Worm (Caenorhabditis elegans) whole organism, midembryonic: ENCODE data around the gene M01H9.2.

Experiments
- T22C8.4 ChIP-seq: fragments of 200-800 bp; sonication (Bioruptor generic); IDR thresholded peaks from 2 replicates; pipeline ENCODE4 v1.3.6; 2022; ENCODE audit warnings: missing genetic modification characterization, missing compliant biosample characterization
- cog-1 ChIP-seq: sonication (generic microtip); optimal IDR thresholded peaks from 2 replicates; lab custom pipeline; 2016; ENCODE audit warnings: missing genetic modification characterization, missing compliant biosample characterization
- flt-1 ChIP-seq: fragments of 200-800 bp; sonication (Bioruptor generic); IDR thresholded peaks from 2 replicates; pipeline ENCODE4 v1.3.6; 2022; ENCODE audit warnings: missing genetic modification characterization, missing compliant biosample characterization
- klf-2 ChIP-seq: fragments of 200-800 bp; sonication (Bioruptor generic); conservative IDR thresholded peaks from 2 replicates; pipeline ENCODE4 v1.3.6; 2022; ENCODE audit warnings: missing genetic modification reagents, missing genetic modification characterization, missing compliant biosample characterization
- med-1 ChIP-seq: sonication (generic microtip); optimal IDR thresholded peaks from 2 replicates; lab custom pipeline; 2017; ENCODE audit warnings: missing genetic modification characterization, mild to moderate bottlenecking, missing compliant biosample characterization, antibody characterized with exemption, missing genetic modification reagents; ENCODE audit not compliant: insufficient read depth
- ref-1 ChIP-seq: fragments of 200-800 bp; sonication (Bioruptor generic); conservative IDR thresholded peaks from 2 replicates; pipeline ENCODE4 v1.3.6; 2022; ENCODE audit warnings: missing genetic modification reagents, missing genetic modification characterization, missing compliant biosample characterization
- tab-1 ChIP-seq: fragments of 200-800 bp; sonication (Bioruptor generic); IDR thresholded peaks from 2 replicates; pipeline ENCODE4 v1.3.6; 2022; ENCODE audit warnings: missing genetic modification characterization, missing compliant biosample characterization
- ztf-23 ChIP-seq: fragments of 200-800 bp; sonication (Bioruptor generic); IDR thresholded peaks from 2 replicates; pipeline ENCODE4 v1.3.6; 2022; ENCODE audit warnings: missing genetic modification reagents, missing genetic modification characterization, missing compliant biosample characterization
- ztf-29 ChIP-seq: fragments of 200-800 bp; sonication (Bioruptor generic); IDR thresholded peaks from 2 replicates; pipeline ENCODE4 v1.3.6; 2022; ENCODE audit warnings: missing genetic modification reagents, missing genetic modification characterization, missing compliant biosample characterization

Gene M01H9.2

DNA sequence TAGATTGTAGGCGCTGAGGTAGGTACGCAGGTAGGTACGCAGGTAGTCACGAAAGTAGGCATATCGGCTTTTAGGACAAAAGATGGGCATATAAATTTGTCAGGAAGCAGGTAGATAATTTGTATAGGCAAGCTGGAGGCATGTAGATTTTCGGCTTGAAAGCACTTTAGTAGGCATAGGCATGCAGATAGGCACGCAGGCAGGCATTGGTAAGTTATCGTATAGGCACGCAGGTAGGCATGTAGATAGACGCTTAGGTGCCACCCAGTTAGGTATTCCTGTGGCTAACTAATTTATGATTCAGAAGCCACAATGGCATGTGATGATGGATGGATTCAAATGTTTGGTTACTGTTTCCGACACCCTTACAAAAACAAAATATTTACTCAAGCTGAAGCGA, 40.0 kb downstream of the M01H9.2 start:
- TF ChIP-seq klf-2 (GFP tag; lab: Robert Waterston, UW) (no peak), ztf-29 (no peak), med-1 (GFP tag; lab: Kevin White, UChicago) (no peak), ztf-23 (GFP tag; lab: Robert Waterston, UW) (no peak), flt-1 (GFP tag; lab: Robert Waterston, UW) (no peak), T22C8.4 (no peak), ref-1 (no peak), cog-1 (tag; lab: Kevin White, UChicago) (no peak), tab-1 (no peak)

DNA sequence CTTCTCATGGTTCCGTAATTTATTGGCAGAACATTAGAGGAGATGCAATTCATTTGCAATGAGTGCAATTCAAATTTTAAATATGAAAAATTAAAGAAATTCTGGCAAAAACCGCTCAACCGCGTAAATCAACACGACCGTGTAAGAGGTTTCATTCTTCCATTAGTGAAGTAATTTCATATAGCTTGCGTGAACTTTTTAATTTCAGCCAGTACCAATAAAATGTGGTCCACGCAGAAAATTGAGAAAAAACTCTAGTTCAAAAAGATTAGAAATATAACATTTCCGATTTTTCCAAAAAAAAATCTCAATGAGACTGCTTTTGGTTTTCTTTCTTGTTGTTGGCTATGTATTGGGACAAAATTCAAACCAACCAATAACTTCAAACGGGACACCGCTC, 41.0 kb downstream of the M01H9.2 start, which contains the start of gene clec-175:
clec-175 (plus strand) TSS at position 301 of the 400 bp plus-strand sequence.
- TF ChIP-seq klf-2 (GFP tag; lab: Robert Waterston, UW): no peak
- no peak for TF ChIP-seq med-1 (GFP tag; lab: Kevin White, UChicago)
- no peak for TF ChIP-seq ref-1
- TF ChIP-seq ztf-29: no peak
- no peak for TF ChIP-seq ztf-23 (GFP tag; lab: Robert Waterston, UW)
- no peak for TF ChIP-seq flt-1 (GFP tag; lab: Robert Waterston, UW)
- no peak for TF ChIP-seq tab-1
- no peak for TF ChIP-seq T22C8.4
- TF ChIP-seq cog-1 (tag; lab: Kevin White, UChicago): no peak

DNA sequence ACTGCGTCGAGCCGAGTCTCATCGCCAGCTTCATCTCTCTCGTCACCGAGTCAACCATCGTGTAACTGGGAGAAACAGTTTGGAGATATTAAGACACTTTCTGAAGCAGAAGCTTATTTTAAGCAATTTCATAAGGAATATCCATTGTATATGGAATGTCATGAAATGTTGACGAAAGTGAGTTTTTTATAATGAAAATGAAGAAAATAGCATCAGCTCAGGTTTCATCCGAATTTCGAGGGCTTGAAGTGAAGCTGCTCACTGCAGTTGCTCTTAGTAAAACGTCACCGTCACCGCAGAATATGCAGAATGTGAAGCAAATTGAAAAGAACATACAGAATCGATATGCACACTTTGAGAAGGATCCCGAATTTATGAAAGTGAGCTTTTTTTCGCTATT, 49.9 kb downstream of the M01H9.2 start:
- TF ChIP-seq ztf-23 (GFP tag; lab: Robert Waterston, UW): no peak
- TF ChIP-seq T22C8.4: no peak
- no peak for TF ChIP-seq tab-1
- no peak for TF ChIP-seq flt-1 (GFP tag; lab: Robert Waterston, UW)
- TF ChIP-seq med-1 (GFP tag; lab: Kevin White, UChicago): no peak
- TF ChIP-seq ztf-29: no peak
- TF ChIP-seq klf-2 (GFP tag; lab: Robert Waterston, UW): no peak
- TF ChIP-seq cog-1 (tag; lab: Kevin White, UChicago): no peak
- no peak for TF ChIP-seq ref-1

DNA sequence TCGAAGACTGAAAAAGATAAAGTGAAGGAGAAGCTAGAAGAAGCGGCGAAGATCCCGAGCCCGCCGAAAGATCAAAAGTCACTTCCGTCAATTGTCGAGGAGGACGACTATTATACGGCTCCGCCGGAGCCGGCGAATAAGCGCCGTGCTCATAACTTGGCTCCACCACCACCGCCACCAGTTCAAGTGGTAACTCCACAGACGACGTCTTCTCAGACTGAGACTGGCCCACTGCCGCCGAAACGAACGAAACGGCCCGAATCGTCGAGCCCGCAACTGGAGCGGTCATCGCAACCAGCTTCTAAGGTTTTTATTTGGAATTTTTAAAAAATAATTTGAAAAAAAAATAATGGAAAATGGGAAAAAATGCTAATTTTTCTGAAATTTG, 51.1 kb downstream of the M01H9.2 start:
- TF ChIP-seq cog-1 (tag; lab: Kevin White, UChicago): no peak
- no peak for TF ChIP-seq T22C8.4
- TF ChIP-seq ztf-23 (GFP tag; lab: Robert Waterston, UW): no peak
- no peak for TF ChIP-seq tab-1
- no peak for TF ChIP-seq med-1 (GFP tag; lab: Kevin White, UChicago)
- TF ChIP-seq klf-2 (GFP tag; lab: Robert Waterston, UW): no peak
- no peak for TF ChIP-seq ztf-29
- no peak for TF ChIP-seq flt-1 (GFP tag; lab: Robert Waterston, UW)
- TF ChIP-seq ref-1: no peak

DNA sequence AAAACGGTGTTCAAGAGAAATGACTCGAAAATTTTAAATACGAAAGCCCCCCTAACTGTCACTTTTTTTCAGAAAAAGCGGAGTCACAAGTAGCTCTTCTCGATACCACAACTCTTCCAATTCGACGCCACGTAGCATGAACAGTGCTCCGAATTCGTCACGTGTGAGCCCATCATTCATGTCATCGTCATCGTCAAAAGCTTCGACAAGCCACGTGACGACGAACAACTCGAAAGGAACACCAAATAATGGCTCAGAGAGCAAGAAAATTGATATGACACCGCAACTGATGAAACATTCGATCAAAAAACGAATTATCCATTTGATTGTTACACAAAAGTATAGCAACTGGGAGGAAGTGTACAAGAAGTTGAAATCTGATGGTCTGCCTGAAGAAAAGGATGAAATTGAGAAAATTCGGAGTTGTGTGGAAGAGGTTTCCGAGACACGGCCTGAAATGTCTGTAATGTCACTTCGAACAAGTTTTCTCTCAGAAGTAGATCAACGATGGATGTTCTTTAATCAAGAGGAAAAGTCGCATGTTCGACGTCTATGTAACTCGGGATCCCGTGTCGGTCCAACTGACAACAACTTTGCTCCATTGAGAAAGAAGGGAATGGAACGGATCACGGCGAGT, 51.6 kb downstream of the M01H9.2 start:
- TF ChIP-seq T22C8.4: no peak
- no peak for TF ChIP-seq flt-1 (GFP tag; lab: Robert Waterston, UW)
- TF ChIP-seq ztf-23 (GFP tag; lab: Robert Waterston, UW): no peak
- no peak for TF ChIP-seq cog-1 (tag; lab: Kevin White, UChicago)
- no peak for TF ChIP-seq klf-2 (GFP tag; lab: Robert Waterston, UW)
- TF ChIP-seq med-1 (GFP tag; lab: Kevin White, UChicago): no peak
- TF ChIP-seq ref-1: no peak
- TF ChIP-seq ztf-29: no peak
- TF ChIP-seq tab-1: no peak

DNA sequence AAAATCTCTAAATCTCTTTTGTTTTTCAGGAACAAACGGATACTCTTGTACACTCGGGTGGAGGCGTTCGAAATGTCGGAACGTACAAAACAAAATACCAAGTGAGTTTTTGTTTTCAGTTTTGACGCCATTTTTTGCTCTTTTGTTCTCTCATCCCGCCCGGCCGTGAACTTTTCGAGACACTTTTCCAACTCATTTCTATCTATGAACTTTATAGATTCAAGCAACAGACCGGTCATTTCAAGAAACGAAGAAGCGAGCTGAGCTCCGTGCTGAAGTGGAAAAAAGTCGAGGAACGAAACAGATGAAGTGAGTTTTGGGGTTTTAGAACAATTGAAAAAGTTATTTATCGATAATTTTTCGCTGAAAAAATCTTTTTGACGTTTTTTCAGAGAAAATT, 52.5 kb downstream of the M01H9.2 start:
- no peak for TF ChIP-seq ztf-29
- no peak for TF ChIP-seq ztf-23 (GFP tag; lab: Robert Waterston, UW)
- TF ChIP-seq med-1 (GFP tag; lab: Kevin White, UChicago): no peak
- TF ChIP-seq tab-1: no peak
- TF ChIP-seq ref-1: no peak
- TF ChIP-seq flt-1 (GFP tag; lab: Robert Waterston, UW): no peak
- no peak for TF ChIP-seq T22C8.4
- no peak for TF ChIP-seq cog-1 (tag; lab: Kevin White, UChicago)
- TF ChIP-seq klf-2 (GFP tag; lab: Robert Waterston, UW): no peak
